Worm (Caenorhabditis elegans) whole organism, late embryonic: ENCODE results near the gene C17G1.2.
A peak's percentile ranks its signal among the peaks of the same experiment; 100 is the strongest.

Experiments used
- C08G9.2 ChIP-seq: sonication (generic microtip); optimal IDR thresholded peaks from 2 replicates; lab custom pipeline; 2016; ENCODE audit warnings: mild to moderate bottlenecking, missing genetic modification characterization, moderate library complexity, missing compliant biosample characterization
- C38D4.7 ChIP-seq: fragments of 200-800 bp; sonication (Bioruptor generic); optimal IDR thresholded peaks from 2 replicates; lab custom pipeline; 2018; ENCODE audit warnings: mild to moderate bottlenecking, missing genetic modification characterization, moderate library complexity, missing compliant biosample characterization
- F13H6.1 ChIP-seq: sonication (generic microtip); optimal IDR thresholded peaks from 2 replicates; lab custom pipeline; 2016; ENCODE audit warnings: missing genetic modification characterization, missing compliant biosample characterization
- K02D7.2 ChIP-seq: sonication (generic microtip); optimal IDR thresholded peaks from 2 replicates; lab custom pipeline; 2017; ENCODE audit warnings: mild to moderate bottlenecking, missing genetic modification characterization, missing compliant biosample characterization
- K09A11.1 ChIP-seq: sonication (generic microtip); optimal IDR thresholded peaks from 2 replicates; lab custom pipeline; 2017; ENCODE audit warnings: antibody characterized with exemption, mild to moderate bottlenecking, missing genetic modification characterization, missing compliant biosample characterization; ENCODE audit not compliant: insufficient read depth
- T23F11.4 ChIP-seq: fragments of 200-800 bp; sonication (Bioruptor generic); optimal IDR thresholded peaks from 2 replicates; lab custom pipeline; 2018; ENCODE audit warnings: mild to moderate bottlenecking, missing genetic modification characterization, missing compliant biosample characterization
- Y22D7AL.16 ChIP-seq: sonication (generic microtip); optimal IDR thresholded peaks from 2 replicates; lab custom pipeline; 2016; ENCODE audit warnings: missing genetic modification characterization, missing compliant biosample characterization
- ama-1 ChIP-seq: fragments of 150-350 bp; optimal IDR thresholded peaks from 2 replicates; lab custom pipeline; 2014
- ceh-14 ChIP-seq: sonication (generic microtip); optimal IDR thresholded peaks from 2 replicates; lab custom pipeline; 2016; ENCODE audit warnings: missing genotype, missing genetic modification characterization, missing compliant biosample characterization
- ceh-18 ChIP-seq: sonication (generic microtip); optimal IDR thresholded peaks from 2 replicates; lab custom pipeline; 2016; ENCODE audit warnings: missing genetic modification characterization, missing compliant biosample characterization
- ceh-2 ChIP-seq: sonication (generic microtip); optimal IDR thresholded peaks from 2 replicates; lab custom pipeline; 2016; ENCODE audit warnings: missing genotype, missing genetic modification characterization, missing compliant biosample characterization
- ceh-22 ChIP-seq: sonication (generic microtip); optimal IDR thresholded peaks from 2 replicates; lab custom pipeline; 2017; ENCODE audit warnings: missing biosample characterization, missing genetic modification characterization
- ceh-24 ChIP-seq: sonication (generic microtip); optimal IDR thresholded peaks from 2 replicates; lab custom pipeline; 2016; ENCODE audit warnings: mild to moderate bottlenecking, missing genetic modification characterization, missing compliant biosample characterization
- ceh-45 ChIP-seq: fragments of 200-800 bp; sonication (Bioruptor generic); IDR thresholded peaks from 2 replicates; pipeline ENCODE4 v1.3.6; 2022; ENCODE audit warnings: missing genetic modification reagents, missing genetic modification characterization, missing compliant biosample characterization
- ceh-9 ChIP-seq: sonication (generic microtip); optimal IDR thresholded peaks from 2 replicates; lab custom pipeline; 2016; ENCODE audit warnings: mild to moderate bottlenecking, missing genetic modification characterization, inconsistent platforms, missing compliant biosample characterization
- che-1 ChIP-seq: sonication (generic microtip); optimal IDR thresholded peaks from 2 replicates; lab custom pipeline; 2016; ENCODE audit warnings: mild to moderate bottlenecking, missing genetic modification characterization, missing compliant biosample characterization
- dmd-4 ChIP-seq: sonication (generic microtip); optimal IDR thresholded peaks from 2 replicates; lab custom pipeline; 2016; ENCODE audit warnings: borderline replicate concordance, missing genetic modification characterization, missing compliant biosample characterization
- dve-1 ChIP-seq: sonication (generic microtip); optimal IDR thresholded peaks from 2 replicates; lab custom pipeline; 2017; ENCODE audit warnings: antibody characterized with exemption, mild to moderate bottlenecking, missing genetic modification characterization, missing compliant biosample characterization
- elt-2 ChIP-seq: sonication (generic microtip); optimal IDR thresholded peaks from 2 replicates; lab custom pipeline; 2016; ENCODE audit warnings: missing genetic modification reagents, missing genetic modification characterization, missing compliant biosample characterization
- elt-4 ChIP-seq: sonication (generic microtip); optimal IDR thresholded peaks from 2 replicates; lab custom pipeline; 2016; ENCODE audit warnings: missing genetic modification characterization, missing compliant biosample characterization
- eyg-1 ChIP-seq: sonication (generic microtip); optimal IDR thresholded peaks from 2 replicates; lab custom pipeline; 2016; ENCODE audit warnings: missing genotype, missing genetic modification characterization, missing compliant biosample characterization
- fax-1 ChIP-seq: sonication (generic microtip); optimal IDR thresholded peaks from 2 replicates; lab custom pipeline; 2016; ENCODE audit warnings: missing genotype, missing genetic modification characterization, missing compliant biosample characterization
- fkh-10 ChIP-seq: fragments of 150-350 bp; optimal IDR thresholded peaks from 2 replicates; lab custom pipeline; 2014; ENCODE audit warnings: missing biosample characterization, missing genetic modification reagents, missing genetic modification characterization
- fkh-6 ChIP-seq: sonication (generic microtip); optimal IDR thresholded peaks from 2 replicates; lab custom pipeline; 2016; ENCODE audit warnings: missing genetic modification characterization, missing compliant biosample characterization
- gmeb-2 ChIP-seq: sonication (generic microtip); optimal IDR thresholded peaks from 2 replicates; lab custom pipeline; 2016; ENCODE audit warnings: missing genetic modification characterization, inconsistent platforms, missing compliant biosample characterization
- hlh-15 ChIP-seq: sonication (generic microtip); optimal IDR thresholded peaks from 2 replicates; lab custom pipeline; 2016; ENCODE audit warnings: missing genetic modification characterization, missing compliant biosample characterization
- lim-6 ChIP-seq: sonication (generic microtip); optimal IDR thresholded peaks from 2 replicates; lab custom pipeline; 2016; ENCODE audit warnings: missing genetic modification characterization, missing compliant biosample characterization
- madf-2 ChIP-seq: sonication (generic microtip); optimal IDR thresholded peaks from 2 replicates; lab custom pipeline; 2017; ENCODE audit warnings: missing genetic modification characterization, missing compliant biosample characterization
- mec-3 ChIP-seq: sonication (generic microtip); optimal IDR thresholded peaks from 2 replicates; lab custom pipeline; 2016; ENCODE audit warnings: borderline replicate concordance, missing genetic modification characterization, missing compliant biosample characterization
- nfya-1 ChIP-seq: sonication (generic microtip); optimal IDR thresholded peaks from 2 replicates; lab custom pipeline; 2017; ENCODE audit warnings: missing genetic modification characterization, mild to moderate bottlenecking, missing compliant biosample characterization, antibody characterized with exemption, moderate library complexity
- npax-4 ChIP-seq: sonication (generic microtip); optimal IDR thresholded peaks from 2 replicates; lab custom pipeline; 2016; ENCODE audit warnings: missing genetic modification characterization, missing compliant biosample characterization
- odd-2 ChIP-seq: sonication (generic microtip); optimal IDR thresholded peaks from 2 replicates; lab custom pipeline; 2017; ENCODE audit warnings: antibody characterized with exemption, mild to moderate bottlenecking, missing genetic modification characterization, missing compliant biosample characterization
- pat-9 ChIP-seq: fragments of 200-800 bp; sonication (Bioruptor generic); optimal IDR thresholded peaks from 2 replicates; lab custom pipeline; 2018; ENCODE audit warnings: mild to moderate bottlenecking, missing genetic modification characterization, moderate library complexity, missing compliant biosample characterization
- pax-1 ChIP-seq: fragments of 150-350 bp; optimal IDR thresholded peaks from 2 replicates; lab custom pipeline; 2014; ENCODE audit warnings: missing biosample characterization, missing genetic modification characterization
- pha-2 ChIP-seq: sonication (generic microtip); optimal IDR thresholded peaks from 2 replicates; lab custom pipeline; 2017; ENCODE audit warnings: mild to moderate bottlenecking, missing genetic modification characterization, missing compliant biosample characterization
- pha-4 ChIP-seq: fragments of 150-350 bp; optimal IDR thresholded peaks from 2 replicates; lab custom pipeline; 2018; ENCODE audit warnings: missing biosample characterization, missing genetic modification reagents, missing genetic modification characterization
- pqm-1 ChIP-seq: sonication (generic microtip); optimal IDR thresholded peaks from 2 replicates; lab custom pipeline; 2016; ENCODE audit warnings: missing genetic modification characterization, missing compliant biosample characterization
- pros-1 ChIP-seq: fragments of 150-350 bp; optimal IDR thresholded peaks from 2 replicates; lab custom pipeline; 2014; ENCODE audit warnings: missing biosample characterization, missing genetic modification reagents, missing genetic modification characterization
- rnt-1 ChIP-seq: sonication (generic microtip); optimal IDR thresholded peaks from 2 replicates; lab custom pipeline; 2016; ENCODE audit warnings: missing genetic modification characterization, missing compliant biosample characterization
- sdc-2 ChIP-seq: sonication (generic microtip); optimal IDR thresholded peaks from 2 replicates; lab custom pipeline; 2016; ENCODE audit warnings: missing genotype, missing genetic modification characterization, missing compliant biosample characterization
- sox-4 ChIP-seq: sonication (generic microtip); optimal IDR thresholded peaks from 2 replicates; lab custom pipeline; 2017; ENCODE audit warnings: mild to moderate bottlenecking, missing genetic modification characterization, inconsistent platforms, missing compliant biosample characterization
- syd-9 ChIP-seq: sonication (generic microtip); optimal IDR thresholded peaks from 2 replicates; lab custom pipeline; 2016; ENCODE audit warnings: mild to moderate bottlenecking, missing genetic modification characterization, moderate library complexity, missing compliant biosample characterization
- tbx-7 ChIP-seq: sonication (generic microtip); optimal IDR thresholded peaks from 2 replicates; lab custom pipeline; 2016; ENCODE audit warnings: missing genotype, missing genetic modification characterization, missing compliant biosample characterization
- unc-3 ChIP-seq, 2 experiments: fragments of 200-800 bp in 1 of 2; sonication (Bioruptor generic) in 1 of 2; sonication (generic microtip) in 1 of 2; conservative IDR thresholded peaks in 1 of 2; optimal IDR thresholded peaks in 1 of 2; 2 replicates each; pipeline versions ENCODE4 v1.3.6 to Lab custom; 2016 to 2022; ENCODE audit warnings: missing compliant biosample characterization in 2 of 2, missing genetic modification characterization in 2 of 2, missing genetic modification reagents in 1 of 2
- unc-42 ChIP-seq: sonication (generic microtip); optimal IDR thresholded peaks from 2 replicates; lab custom pipeline; 2016; ENCODE audit warnings: missing genotype, missing genetic modification characterization, missing compliant biosample characterization
- unc-55 ChIP-seq: sonication (generic microtip); optimal IDR thresholded peaks from 2 replicates; lab custom pipeline; 2017; ENCODE audit warnings: missing biosample characterization, missing genetic modification reagents, missing genetic modification characterization
- ztf-16 ChIP-seq: sonication (generic microtip); optimal IDR thresholded peaks from 2 replicates; lab custom pipeline; 2017; ENCODE audit warnings: missing genetic modification characterization, missing compliant biosample characterization

C17G1.2 gene

DNA sequence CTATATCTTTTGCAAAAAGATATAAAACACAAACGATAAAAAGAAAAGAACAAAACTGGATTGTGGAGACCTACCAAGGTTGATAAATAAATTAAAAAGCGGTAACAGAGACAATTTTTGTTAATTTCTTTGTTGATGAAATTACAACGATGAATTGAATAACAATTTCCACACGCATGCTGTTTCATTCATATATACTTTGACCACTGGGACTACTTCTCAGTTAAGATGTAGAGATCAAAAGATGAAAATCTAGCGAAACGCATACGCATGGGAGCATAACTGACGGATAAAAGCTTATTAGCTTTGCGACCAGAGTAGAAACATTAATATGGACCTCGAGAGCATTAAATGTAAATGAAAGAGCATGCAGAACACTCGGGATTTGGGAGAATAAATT lies 34.7 kb downstream of the C17G1.2 start:
- no peak for TF ChIP-seq mec-3 (tag; lab: Kevin White, UChicago)
- TF ChIP-seq ceh-45 (GFP tag; lab: Robert Waterston, UW), result no peak
- TF ChIP-seq sox-4, result no peak
- TF ChIP-seq elt-4 (tag; lab: Kevin White, UChicago), result no peak
- no peak for TF ChIP-seq dmd-4 (tag; lab: Kevin White, UChicago)
- TF ChIP-seq fkh-6 (tag; lab: Kevin White, UChicago), result no peak
- TF ChIP-seq T23F11.4 (GFP tag; lab: Kevin White, UChicago), result no peak
- no peak for TF ChIP-seq ceh-22 (tag; lab: Kevin White, UChicago)
- peak; percentile 54 for TF ChIP-seq ceh-14 (tag; lab: Kevin White, UChicago)
- peak; percentile 52 for TF ChIP-seq unc-42 (tag; lab: Kevin White, UChicago)
- TF ChIP-seq pha-2 (tag; lab: Kevin White, UChicago), result no peak
- no peak for TF ChIP-seq tbx-7 (tag; lab: Kevin White, UChicago)
- no peak for TF ChIP-seq dve-1 (tag; lab: Kevin White, UChicago)
- no peak for TF ChIP-seq Y22D7AL.16
- TF ChIP-seq, all 69 proteins: peak for 2

DNA sequence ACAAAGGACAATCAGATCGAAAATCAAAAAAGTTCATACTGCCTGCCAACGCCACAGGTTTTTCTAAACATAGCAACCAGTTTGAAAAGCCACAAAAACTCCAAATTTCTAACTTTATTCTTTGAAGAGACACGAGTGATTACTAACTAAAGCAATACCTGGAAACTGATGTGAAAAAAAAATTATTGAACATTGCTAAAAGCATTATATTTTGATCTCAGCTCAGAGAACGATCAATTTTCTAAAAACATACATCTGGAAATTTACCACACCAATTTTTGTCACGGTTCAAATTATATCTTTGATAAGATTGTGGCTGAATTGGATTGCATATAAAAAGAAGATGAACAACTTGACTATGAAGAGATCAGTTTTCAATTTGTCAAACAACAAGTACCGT lies 36.1 kb downstream of the C17G1.2 start:
- TF ChIP-seq syd-9 (tag; lab: Kevin White, UChicago), result no peak
- TF ChIP-seq ztf-16, result no peak
- TF ChIP-seq madf-2 (tag; lab: Kevin White, UChicago), result no peak
- no peak for TF ChIP-seq lim-6 (tag; lab: Kevin White, UChicago)
- TF ChIP-seq ceh-14 (tag; lab: Kevin White, UChicago), result no peak
- TF ChIP-seq eyg-1 (tag; lab: Kevin White, UChicago), result no peak
- TF ChIP-seq C08G9.2 (tag; lab: Kevin White, UChicago), result no peak
- no peak for TF ChIP-seq K02D7.2 (tag; lab: Kevin White, UChicago)
- no peak for TF ChIP-seq ceh-22 (tag; lab: Kevin White, UChicago)
- TF ChIP-seq ceh-18, result no peak

DNA sequence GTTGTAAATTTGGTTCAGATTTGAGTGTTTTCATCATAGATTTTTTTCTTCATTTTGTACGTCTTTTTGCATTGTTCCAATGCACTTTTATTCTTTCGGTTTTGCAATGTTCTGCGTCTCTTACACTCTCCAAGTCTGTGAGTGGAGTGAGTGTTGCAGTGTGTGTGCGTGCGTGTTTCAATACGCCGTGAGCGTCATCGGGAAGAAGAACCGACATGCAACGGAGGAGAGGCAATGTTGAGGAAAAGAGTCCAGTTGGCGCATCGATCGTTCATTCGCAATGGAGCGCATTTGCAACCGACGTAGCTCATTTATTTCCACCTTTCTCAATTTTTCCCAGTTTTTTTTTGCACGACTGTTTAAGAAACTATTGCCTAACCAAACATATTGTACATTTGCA lies 37.2 kb downstream of the C17G1.2 start, which contains the start of gene ZC506.1:
ZC506.1 (plus strand) TSS at position 400 of the 400 bp plus-strand sequence.
- TF ChIP-seq ceh-18 (peak; percentile 95), ceh-9 (no peak), elt-2 (tag; lab: Kevin White, UChicago) (peak; percentile 53), che-1 (tag; lab: Kevin White, UChicago) (no peak), npax-4 (no peak), eyg-1 (tag; lab: Kevin White, UChicago) (no peak), nfya-1 (tag; lab: Kevin White, UChicago) (peak; percentile 97), fkh-10 (GFP tag; lab: Kevin White, UChicago) (no peak), Y22D7AL.16 (no peak), mec-3 (tag; lab: Kevin White, UChicago) (no peak), sdc-2 (tag; lab: Kevin White, UChicago) (peak; percentile 77), pros-1 (tag; lab: Kevin White, UChicago) (peak; percentile 89), ceh-2 (no peak), K09A11.1 (tag; lab: Kevin White, UChicago) (peak; percentile 15), fax-1 (tag; lab: Kevin White, UChicago) (no peak), ceh-24 (tag; lab: Kevin White, UChicago) (no peak), C38D4.7 (GFP tag; lab: Kevin White, UChicago) (no peak), pat-9 (tag; lab: Kevin White, UChicago) (no peak), unc-55 (GFP tag; lab: Kevin White, UChicago) (peak; percentile 78), sox-4 (no peak), T23F11.4 (GFP tag; lab: Kevin White, UChicago) (peak; percentile 13), pax-1 (tag; lab: Kevin White, UChicago) (peak; percentile 15), dve-1 (tag; lab: Kevin White, UChicago) (peak; percentile 71), rnt-1 (tag; lab: Kevin White, UChicago) (peak; percentile 87), ceh-45 (GFP tag; lab: Robert Waterston, UW) (no peak), ceh-22 (tag; lab: Kevin White, UChicago) (no peak), unc-42 (tag; lab: Kevin White, UChicago) (peak; percentile 85), pqm-1 (tag; lab: Kevin White, UChicago) (no peak), tbx-7 (tag; lab: Kevin White, UChicago) (no peak), hlh-15 (tag; lab: Kevin White, UChicago) (no peak), odd-2 (no peak), unc-3 (GFP tag; conservative IDR thresholded peaks at IDR 0.05; lab: Robert Waterston, UW) (no peak), unc-3 (tag; optimal IDR thresholded peaks at IDR 0.05; lab: Kevin White, UChicago) (peak; percentile 43), elt-4 (tag; lab: Kevin White, UChicago) (no peak), gmeb-2 (tag; lab: Kevin White, UChicago) (no peak), ama-1 (no peak), pha-4 (tag; lab: Kevin White, UChicago) (no peak), F13H6.1 (tag; lab: Kevin White, UChicago) (peak; percentile 42)
